Worm (Caenorhabditis elegans): ENCODE results near the gene F59B10.4.

The F59B10.4 gene

ce11 chrII:10545213-10545612 lies 26.3 kb upstream of the F59B10.4 start (continued):
- TF ChIP-seq nhr-179 (tag; optimal IDR thresholded peaks at IDR 0.05), result no peak
- no peak for TF ChIP-seq hlh-12 (tag; optimal IDR thresholded peaks at IDR 0.05)
- no peak; the same call in 1 of the 2 replicates for TF ChIP-seq egl-44 (GFP tag; IDR thresholded peaks at IDR 0.05)
- TF ChIP-seq K11D2.4 (GFP tag; IDR thresholded peaks at IDR 0.05), result 0 out of 2 replicates have a peak, but pooled peaks have one; percentile 10
- no peak for TF ChIP-seq egl-18 (GFP tag; IDR thresholded peaks at IDR 0.05)
- no peak for TF ChIP-seq F57C9.4 (tag; optimal IDR thresholded peaks at IDR 0.05)
- TF ChIP-seq attf-3 (GFP tag; conservative IDR thresholded peaks at IDR 0.05), result no peak
- no peak for TF ChIP-seq nhr-120 (GFP tag; IDR thresholded peaks at IDR 0.05)
- TF ChIP-seq mxl-1 (tag; optimal IDR thresholded peaks at IDR 0.05), result no peak
- no peak for TF ChIP-seq akir-1 (GFP tag; optimal IDR thresholded peaks at IDR 0.05)
- no peak for TF ChIP-seq bed-1 (GFP tag; IDR thresholded peaks at IDR 0.05)
- TF ChIP-seq F33H1.4 (GFP tag; IDR thresholded peaks at IDR 0.05), result 0 out of 2 replicates have a peak, but pooled peaks have one; percentile 7
- TF ChIP-seq ztf-28 (GFP tag; IDR thresholded peaks at IDR 0.05), result no peak
- TF ChIP-seq mes-4 (tag; optimal IDR thresholded peaks at IDR 0.05), result no peak
- no peak for TF ChIP-seq athp-1 (tag; optimal IDR thresholded peaks at IDR 0.05)
- TF ChIP-seq ztf-3 (GFP tag; optimal IDR thresholded peaks at IDR 0.05), result no peak
- TF ChIP-seq lir-1 (GFP tag; conservative IDR thresholded peaks at IDR 0.05), result no peak
- no peak for TF ChIP-seq dpff-1 (tag; optimal IDR thresholded peaks at IDR 0.05)
- peak; percentile 40 for TF ChIP-seq snpc-1.3 (tag; optimal IDR thresholded peaks at IDR 0.05; ENCODE audit: insufficient read depth)
- no peak for TF ChIP-seq cebp-1 (GFP tag; IDR thresholded peaks at IDR 0.05)
- TF ChIP-seq cebp-1 (tag; optimal IDR thresholded peaks at IDR 0.05), result no peak
- no peak for TF ChIP-seq snpc-1.1 (tag; optimal IDR thresholded peaks at IDR 0.05; ENCODE audit: insufficient read depth)
- no peak for TF ChIP-seq ceh-100 (GFP tag; IDR thresholded peaks at IDR 0.05)
- no peak for TF ChIP-seq pha-4 (tag; optimal IDR thresholded peaks at IDR 0.05)
- peak; percentile 6 for TF ChIP-seq lsl-1 (GFP tag; optimal IDR thresholded peaks at IDR 0.05)
- TF ChIP-seq xnd-1 (tag; optimal IDR thresholded peaks at IDR 0.05), result no peak
- TF ChIP-seq lin-40 (tag; optimal IDR thresholded peaks at IDR 0.05), result no peak
- TF ChIP-seq nfya-1 (tag; optimal IDR thresholded peaks at IDR 0.05; ENCODE audit: borderline replicate concordance, insufficient read depth), result no peak
- peak; percentile 87 for TF ChIP-seq tbp1 (GFP tag; optimal IDR thresholded peaks at IDR 0.05)
- no peak for TF ChIP-seq mel-28 (tag; optimal IDR thresholded peaks at IDR 0.05; ENCODE audit: borderline replicate concordance)
- TF ChIP-seq mcd-1 (GFP tag; IDR thresholded peaks at IDR 0.05), result no peak
- TF ChIP-seq snpc-4 (GFP tag; optimal IDR thresholded peaks at IDR 0.05), result peak; percentile 42
- TF ChIP-seq snpc-4 (tag; optimal IDR thresholded peaks at IDR 0.05), result peak in 1 of 4 experiments; percentile 37
- TF ChIP-seq die-1 (tag; optimal IDR thresholded peaks at IDR 0.05), result peak; percentile 1
- no peak for TF ChIP-seq nhr-90 (tag; optimal IDR thresholded peaks at IDR 0.05)
- no peak for TF ChIP-seq gei-17 (GFP tag; optimal IDR thresholded peaks at IDR 0.05)
- no peak for TF ChIP-seq T07F8.4 (tag; optimal IDR thresholded peaks at IDR 0.05)
- TF ChIP-seq rcor-1 (GFP tag; IDR thresholded peaks at IDR 0.05), result no peak
- TF ChIP-seq zfh-2 (GFP tag; conservative IDR thresholded peaks at IDR 0.05), result no peak
- no peak for TF ChIP-seq ceh-91 (GFP tag; IDR thresholded peaks at IDR 0.05)
- TF ChIP-seq ceh-27 (GFP tag; optimal IDR thresholded peaks at IDR 0.05), result no peak
- no peak for TF ChIP-seq let-526 (GFP tag; IDR thresholded peaks at IDR 0.05)
- no peak for TF ChIP-seq ceh-79 (tag; optimal IDR thresholded peaks at IDR 0.05)
- no peak for TF ChIP-seq lsy-27 (tag; optimal IDR thresholded peaks at IDR 0.05; ENCODE audit: borderline replicate concordance, insufficient read depth)
- TF ChIP-seq F55B11.4 (tag; optimal IDR thresholded peaks at IDR 0.05; ENCODE audit: borderline replicate concordance, insufficient read depth), result no peak
- no peak for TF ChIP-seq ceh-58 (GFP tag; IDR thresholded peaks at IDR 0.05)
- no peak; the same call in 1 of the 2 replicates for TF ChIP-seq dox-1 (GFP tag; IDR thresholded peaks at IDR 0.05)
- no peak for TF ChIP-seq tbx-9 (tag; optimal IDR thresholded peaks at IDR 0.05; ENCODE audit: borderline replicate concordance)
